Fruit fly (Drosophila melanogaster) whole organism, adult: Measurements from ENCODE around the gene Son.

ENCODE experiments used
- CG11617 ChIP-seq: fragments of 200-800 bp; sonication (Bioruptor generic); optimal IDR thresholded peaks from 2 replicates; lab custom pipeline; 2017; ENCODE audit warnings: mild to moderate bottlenecking, missing biosample characterization, missing genetic modification reagents, missing genetic modification characterization
- CG12768 ChIP-seq: fragments of 200-800 bp; sonication (Bioruptor generic); optimal IDR thresholded peaks from 2 replicates; lab custom pipeline; 2017; ENCODE audit warnings: missing biosample characterization, missing genetic modification characterization, mild to moderate bottlenecking, moderate library complexity, missing genetic modification reagents
- CG14711 ChIP-seq: fragments of 200-800 bp; sonication (Bioruptor generic); optimal IDR thresholded peaks from 2 replicates; lab custom pipeline; 2018; ENCODE audit warnings: missing biosample characterization, mild to moderate bottlenecking, missing genetic modification characterization, moderate library complexity
- CG1620 ChIP-seq: fragments of 200-800 bp; sonication (Bioruptor generic); optimal IDR thresholded peaks from 2 replicates; lab custom pipeline; 2016; ENCODE audit warnings: missing biosample characterization, missing genetic modification characterization
- CG33017 ChIP-seq: fragments of 200-800 bp; sonication (Bioruptor generic); optimal IDR thresholded peaks from 2 replicates; lab custom pipeline; 2018; ENCODE audit warnings: missing biosample characterization, mild to moderate bottlenecking, missing genetic modification characterization, moderate library complexity
- CG5204 ChIP-seq: fragments of 200-800 bp; sonication (Bioruptor generic); optimal IDR thresholded peaks from 2 replicates; lab custom pipeline; 2016; ENCODE audit warnings: missing biosample characterization, missing genetic modification characterization
- CG7045 ChIP-seq: fragments of 200-800 bp; sonication (Bioruptor generic); optimal IDR thresholded peaks from 2 replicates; lab custom pipeline; 2017; ENCODE audit warnings: missing biosample characterization, mild to moderate bottlenecking, missing genetic modification characterization
- CG7101 ChIP-seq: fragments of 200-800 bp; sonication (Bioruptor generic); optimal IDR thresholded peaks from 2 replicates; lab custom pipeline; 2018; ENCODE audit warnings: missing biosample characterization, mild to moderate bottlenecking, missing genetic modification characterization, moderate library complexity
- Clk ChIP-seq: fragments of 200-800 bp; sonication (Bioruptor generic); optimal IDR thresholded peaks from 2 replicates; lab custom pipeline; 2017; ENCODE audit warnings: missing biosample characterization, missing genetic modification characterization
- Crg-1 ChIP-seq: fragments of 200-800 bp; sonication (Bioruptor generic); optimal IDR thresholded peaks from 2 replicates; lab custom pipeline; 2016; ENCODE audit warnings: missing biosample characterization, missing genetic modification characterization
- Hr96 ChIP-seq: fragments of 200-800 bp; sonication (Bioruptor generic); optimal IDR thresholded peaks from 2 replicates; lab custom pipeline; 2016; ENCODE audit warnings: missing biosample characterization, missing genetic modification characterization
- Mnt ChIP-seq: fragments of 200-800 bp; sonication (Bioruptor generic); optimal IDR thresholded peaks from 2 replicates; lab custom pipeline; 2016; ENCODE audit warnings: missing biosample characterization, mild to moderate bottlenecking, missing genetic modification characterization
- bab1 ChIP-seq: fragments of 200-800 bp; sonication (Bioruptor generic); optimal IDR thresholded peaks from 3 replicates; lab custom pipeline; 2019; ENCODE audit warnings: missing biosample characterization, mild to moderate bottlenecking, missing genetic modification characterization, moderate library complexity
- cic ChIP-seq: fragments of 200-800 bp; sonication (Bioruptor generic); optimal IDR thresholded peaks from 2 replicates; lab custom pipeline; 2017; ENCODE audit warnings: missing biosample characterization, mild to moderate bottlenecking, missing genetic modification characterization, moderate library complexity
- cnc ChIP-seq, 2 experiments: fragments of >200 bp; optimal IDR thresholded peaks; 2 replicates each; lab custom pipeline; 2017
- kay ChIP-seq: fragments of 200-800 bp; sonication (Bioruptor generic); peaks from one replicate; lab custom pipeline; 2016; ENCODE audit warnings: missing biosample characterization, missing genetic modification characterization, borderline replicate concordance
- ovo ChIP-seq: fragments of 200-800 bp; sonication (Bioruptor generic); optimal IDR thresholded peaks from 2 replicates; lab custom pipeline; 2016; ENCODE audit warnings: missing biosample characterization, missing genetic modification characterization
- pad ChIP-seq: fragments of 200-800 bp; sonication (Bioruptor generic); optimal IDR thresholded peaks from 3 replicates; lab custom pipeline; 2017; ENCODE audit warnings: missing biosample characterization, missing genetic modification characterization, mild to moderate bottlenecking, moderate library complexity, missing genetic modification reagents
- tj ChIP-seq: fragments of 200-800 bp; sonication (Bioruptor generic); optimal IDR thresholded peaks from 3 replicates; lab custom pipeline; 2017; ENCODE audit warnings: missing biosample characterization, mild to moderate bottlenecking, missing genetic modification characterization, moderate library complexity
- toe ChIP-seq: fragments of 200-800 bp; sonication (Bioruptor generic); optimal IDR thresholded peaks from 2 replicates; lab custom pipeline; 2016; ENCODE audit warnings: missing biosample characterization, missing genetic modification characterization

The Son gene

DNA sequence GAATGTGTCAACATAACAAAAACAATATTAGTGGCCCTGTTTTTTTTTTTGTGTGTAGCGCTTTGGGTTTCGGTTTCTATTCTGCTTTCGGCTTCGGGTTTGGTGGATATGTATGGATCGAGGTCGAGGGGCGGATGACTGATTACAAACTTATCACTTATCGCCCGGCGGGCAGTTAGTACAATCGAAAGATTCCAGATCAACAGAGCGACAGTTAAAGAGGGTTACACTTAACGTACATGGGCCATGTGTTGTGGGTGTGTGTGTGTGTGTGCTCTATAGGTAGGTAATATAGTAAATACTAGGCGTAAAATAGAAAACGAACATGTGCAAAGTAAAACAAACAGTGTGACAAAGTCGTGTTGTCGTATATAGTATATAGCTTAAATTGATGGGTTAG, 29.1 kb upstream of the Son start:
- peak; percentile 22 for TF ChIP-seq Mnt
- TF ChIP-seq ovo (GFP tag; lab: Kevin White, UChicago), result no peak
- no peak for TF ChIP-seq tj (GFP tag; lab: Kevin White, UChicago)
- TF ChIP-seq cic (GFP tag; lab: Kevin White, UChicago), result peak; percentile 66

DNA sequence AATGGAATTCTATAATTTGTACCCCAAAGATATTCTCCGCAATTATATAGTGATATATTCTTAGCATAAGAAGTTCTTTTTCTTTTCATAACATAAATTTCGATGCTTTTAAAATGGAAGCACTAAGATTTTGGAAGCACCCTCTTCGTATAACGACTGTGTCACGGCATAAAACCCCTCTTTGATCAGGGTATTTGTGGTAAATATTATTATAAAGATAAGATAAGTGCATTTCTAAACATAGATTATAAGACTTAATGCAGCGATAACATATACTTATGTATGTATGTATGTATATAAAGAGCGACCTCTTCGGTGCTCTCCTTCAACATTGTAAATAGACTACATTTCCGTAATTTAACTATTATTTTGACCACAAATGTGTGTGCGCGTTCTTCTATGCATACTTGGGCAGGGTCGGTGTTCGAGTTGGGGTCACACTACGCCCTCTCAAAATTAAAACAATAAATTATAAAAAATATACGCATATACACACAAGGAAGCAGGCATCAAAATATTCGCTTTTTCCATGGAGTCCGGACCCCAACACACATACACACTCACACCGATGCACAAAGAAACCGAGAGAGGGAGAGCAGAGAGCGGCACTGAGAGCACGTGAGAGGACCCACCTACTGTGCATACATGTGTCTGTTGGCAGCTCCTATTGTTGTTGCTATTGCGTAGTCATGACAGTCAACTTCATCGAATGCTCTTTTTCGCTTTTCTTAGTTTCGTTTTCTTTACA, 27.4 kb upstream of the Son start:
- TF ChIP-seq Crg-1 (GFP tag; lab: Kevin White, UChicago) (peak; percentile 0), Mnt (peak; percentile 60), pad (GFP tag; lab: Kevin White, UChicago) (no peak)

DNA sequence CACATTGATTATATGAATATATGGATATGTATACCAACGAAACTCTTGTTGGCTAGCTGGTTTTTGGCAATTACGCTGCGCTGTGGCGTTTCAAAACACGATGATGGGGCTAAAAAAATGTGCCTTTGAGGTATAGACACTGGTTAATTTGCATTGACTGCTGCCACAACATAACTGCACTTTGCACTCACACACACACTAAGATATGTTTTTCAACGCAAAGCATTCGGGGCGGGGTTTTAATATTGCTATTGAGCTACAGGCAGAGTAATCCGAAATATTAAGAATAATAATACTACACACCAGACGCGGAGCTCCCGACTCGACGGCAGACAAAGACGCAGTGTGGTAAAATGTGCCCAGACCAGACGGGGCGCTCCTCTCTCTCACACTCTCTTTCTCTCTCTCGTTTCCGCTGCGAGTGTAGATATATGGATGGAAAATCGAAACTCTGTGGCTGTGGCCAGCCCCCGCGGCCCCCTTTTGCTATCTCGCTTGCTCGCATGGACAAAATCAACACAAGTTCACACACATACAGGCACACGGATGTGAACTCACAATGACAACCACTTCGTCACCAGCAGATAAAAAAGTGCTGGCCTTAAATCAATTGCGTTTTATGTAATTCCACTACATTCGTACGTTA, 26.7 kb upstream of the Son start:
- TF ChIP-seq bab1 (GFP tag; lab: Kevin White, UChicago), result peak; percentile 20
- TF ChIP-seq toe (GFP tag; lab: Kevin White, UChicago), result no peak
- peak; percentile 43 for TF ChIP-seq CG33017 (tag; lab: Kevin White, UChicago)
- TF ChIP-seq Crg-1 (GFP tag; lab: Kevin White, UChicago), result peak; percentile 68
- no peak for TF ChIP-seq CG5204 (GFP tag; lab: Kevin White, UChicago)
- peak; percentile 51 for TF ChIP-seq CG7045 (GFP tag; lab: Kevin White, UChicago)
- TF ChIP-seq Hr96 (GFP tag; lab: Kevin White, UChicago), result peak; percentile 31
- TF ChIP-seq CG14711 (tag; lab: Kevin White, UChicago), result peak; percentile 52
- TF ChIP-seq pad (GFP tag; lab: Kevin White, UChicago), result peak; percentile 56
- peak; percentile 57 for TF ChIP-seq CG11617
- peak; percentile 6 for TF ChIP-seq CG1620 (GFP tag; lab: Kevin White, UChicago)
- peak in 1 of 2 experiments; percentile 80 for TF ChIP-seq cnc (optimal IDR thresholded peaks at IDR 0.05; lab: Kevin White, UChicago)
- TF ChIP-seq Clk (GFP tag; lab: Kevin White, UChicago), result peak; percentile 23
- TF ChIP-seq kay, result no peak
- TF ChIP-seq CG12768 (GFP tag; lab: Kevin White, UChicago), result peak; percentile 83
- TF ChIP-seq ovo (GFP tag; lab: Kevin White, UChicago), result peak; percentile 47
- peak; percentile 78 for TF ChIP-seq tj (GFP tag; lab: Kevin White, UChicago)
- TF ChIP-seq Mnt, result peak; percentile 93
- peak; percentile 63 for TF ChIP-seq CG7101
- peak; percentile 89 for TF ChIP-seq cic (GFP tag; lab: Kevin White, UChicago)

DNA sequence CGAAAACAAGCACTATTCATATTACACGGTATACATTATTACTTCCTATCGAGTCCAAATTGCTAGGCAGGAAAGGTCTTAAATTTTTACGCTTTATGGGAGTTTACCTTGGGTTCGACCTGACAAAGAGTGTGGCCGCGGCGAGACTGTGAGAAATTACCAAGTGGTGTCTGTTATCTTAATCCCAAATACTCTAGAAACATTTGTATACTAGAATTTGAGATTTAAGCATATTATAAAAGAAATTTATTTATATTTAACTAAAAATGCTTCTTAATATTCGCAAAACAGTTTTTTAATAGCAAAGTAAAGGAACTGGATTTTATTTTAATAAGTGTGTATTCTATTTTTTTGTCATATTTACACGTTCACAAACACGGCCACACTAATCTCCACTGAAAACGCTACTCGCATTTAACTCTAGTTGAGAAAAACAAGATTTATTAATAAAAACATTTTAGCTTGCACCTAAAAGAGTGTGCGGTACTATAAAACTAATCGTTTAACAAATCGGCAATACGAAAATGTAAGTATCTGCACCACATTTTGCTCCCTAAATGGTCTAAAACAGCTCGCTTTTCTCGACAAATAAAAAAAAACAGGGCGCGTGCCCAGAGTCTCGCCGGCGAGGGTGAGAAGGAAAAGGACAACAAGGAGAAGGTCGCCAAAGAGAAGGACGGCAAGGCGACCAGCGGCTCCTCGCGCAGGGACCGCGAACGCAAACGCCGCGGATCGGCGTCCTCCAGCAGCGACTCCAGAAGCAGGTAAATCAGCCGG, 26.0 kb upstream of the Son start, which contains the start of the genes mura and RnpS1:
mura (minus strand) TSS at position 148 of the 777 bp plus-strand sequence.
RnpS1 (plus strand) TSS at position 376 of the 777 bp plus-strand sequence.
- peak; percentile 8 for TF ChIP-seq Mnt
- TF ChIP-seq bab1 (GFP tag; lab: Kevin White, UChicago), result peak; percentile 20
- peak; percentile 53 for TF ChIP-seq cic (GFP tag; lab: Kevin White, UChicago)
- TF ChIP-seq CG14711 (tag; lab: Kevin White, UChicago), result no peak

DNA sequence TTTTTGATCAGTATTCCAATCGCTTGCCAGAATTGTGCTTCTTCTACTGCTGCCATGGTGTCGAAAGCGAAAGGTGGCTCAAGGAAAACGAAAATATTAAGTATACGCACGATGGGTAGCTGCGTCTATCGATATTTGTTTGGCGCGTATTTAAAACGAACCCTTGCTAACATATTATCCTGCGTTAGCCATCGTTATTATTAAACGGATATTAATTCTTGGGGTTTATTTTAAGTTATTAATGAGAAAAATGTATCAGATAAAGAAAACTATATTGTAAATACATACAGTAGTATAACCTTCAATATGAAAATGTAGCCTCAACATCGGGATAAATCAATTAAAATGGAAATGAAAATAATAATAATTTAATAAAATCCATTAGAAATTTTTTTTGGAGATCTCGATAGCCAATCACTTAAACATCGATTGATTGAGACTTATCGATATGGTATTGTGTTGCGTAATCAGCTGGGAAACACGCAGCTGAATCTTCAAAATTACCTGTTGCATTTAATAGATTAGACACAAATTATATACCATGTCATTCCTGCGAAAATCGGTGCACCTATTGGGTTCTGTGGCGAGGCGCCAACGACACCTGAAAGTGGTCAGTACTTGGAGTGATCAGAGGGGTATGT, 22.4 kb upstream of the Son start, which contains the start of the genes CG9386 and BckdhA:
CG9386 (minus strand) TSS at position 75 of the 641 bp plus-strand sequence.
BckdhA (plus strand) TSS at position 452 of the 641 bp plus-strand sequence.
- TF ChIP-seq CG7101 (peak; percentile 30), CG12768 (GFP tag; lab: Kevin White, UChicago) (no peak), CG7045 (GFP tag; lab: Kevin White, UChicago) (peak; percentile 5), Mnt (peak; percentile 80), CG5204 (GFP tag; lab: Kevin White, UChicago) (no peak), cic (GFP tag; lab: Kevin White, UChicago) (peak; percentile 33), toe (GFP tag; lab: Kevin White, UChicago) (no peak), CG33017 (tag; lab: Kevin White, UChicago) (no peak), bab1 (GFP tag; lab: Kevin White, UChicago) (peak; percentile 35), Crg-1 (GFP tag; lab: Kevin White, UChicago) (peak; percentile 41), CG1620 (GFP tag; lab: Kevin White, UChicago) (peak; percentile 72), CG14711 (tag; lab: Kevin White, UChicago) (peak; percentile 10), tj (GFP tag; lab: Kevin White, UChicago) (peak; percentile 46), CG11617 (peak; percentile 67), ovo (GFP tag; lab: Kevin White, UChicago) (peak; percentile 1), kay (no peak), pad (GFP tag; lab: Kevin White, UChicago) (peak; percentile 42), Hr96 (GFP tag; lab: Kevin White, UChicago) (no peak), cnc (optimal IDR thresholded peaks at IDR 0.05; lab: Kevin White, UChicago) (no peak), Clk (GFP tag; lab: Kevin White, UChicago) (no peak)
